In genomic region chr3L:7434715-7435653, dm6 we compare ENCODE assay signal across 1 fruit fly cellular context.
A peak's percentile ranks its signal among the peaks of the same experiment; 100 is the strongest.
TF ChIP-seq lines count a peak whose summit lies in the region.

TSS of gene Rac2 (minus strand) at chr3L:7435190.

TF ChIP-seq in whole organism, embryonic, 481 proteins besides CTCF, POLR2A, EP300 and RAD21 (continued from another document):
- TF ChIP-seq Opbp (GFP tag; IDR thresholded peaks at IDR 0.05; lab: Robert Waterston, UW; ENCODE audit: partially characterized antibody) (peak; percentile 53; the same call in 2 of the 3 replicates), pho (GFP tag; optimal IDR thresholded peaks at IDR 0.05; lab: Kevin White, UChicago) (no peak), bbx (GFP tag; IDR thresholded peaks at IDR 0.05; lab: Robert Waterston, UW; ENCODE audit: partially characterized antibody) (peak; percentile 54), CG12071 (GFP tag; optimal IDR thresholded peaks at IDR 0.05; lab: Kevin White, UChicago) (no peak), CG10462 (GFP tag; optimal IDR thresholded peaks at IDR 0.05; lab: Kevin White, UChicago) (no peak), CG17829 (tag; optimal IDR thresholded peaks at IDR 0.05; lab: Kevin White, UChicago) (peak; percentile 15), Mrtf (GFP tag; IDR thresholded peaks at IDR 0.05; lab: Robert Waterston, UW) (no peak), lbe (GFP tag; optimal IDR thresholded peaks at IDR 0.05; lab: Kevin White, UChicago) (no peak), Awh (GFP tag; IDR thresholded peaks at IDR 0.05; lab: Robert Waterston, UW) (0 out of 2 replicates have a peak, but pooled peaks have one; percentile 47), CG11093 (GFP tag; IDR thresholded peaks at IDR 0.05; lab: Robert Waterston, UW) (0 out of 3 replicates have a peak, but pooled peaks have one; percentile 17), Hmr (GFP tag; optimal IDR thresholded peaks at IDR 0.05; lab: Kevin White, UChicago) (no peak), usp (GFP tag; optimal IDR thresholded peaks at IDR 0.05; lab: Kevin White, UChicago) (no peak), ranshi (GFP tag; IDR thresholded peaks at IDR 0.05; lab: Robert Waterston, UW) (0 out of 2 replicates have a peak, but pooled peaks have one; percentile 4), Deaf1 (tag; optimal IDR thresholded peaks at IDR 0.05; lab: Kevin White, UChicago) (peak; percentile 79), CG12219 (GFP tag; optimal IDR thresholded peaks at IDR 0.05; lab: Kevin White, UChicago) (no peak), CG18764 (GFP tag; optimal IDR thresholded peaks at IDR 0.05; lab: Kevin White, UChicago) (no peak), CG8359 (GFP tag; optimal IDR thresholded peaks at IDR 0.05; lab: Kevin White, UChicago; ENCODE audit: borderline replicate concordance) (peak; percentile 22), ewg (GFP tag; optimal IDR thresholded peaks at IDR 0.05; lab: Kevin White, UChicago) (peak; percentile 38), ssp (GFP tag; IDR thresholded peaks at IDR 0.05; lab: Robert Waterston, UW) (no peak), CG34224 (GFP tag; IDR thresholded peaks at IDR 0.05; lab: Robert Waterston, UW; ENCODE audit: partially characterized antibody) (peak; percentile 42; the same call in 2 of the 3 replicates), CG32532 (GFP tag; IDR thresholded peaks at IDR 0.05; lab: Robert Waterston, UW) (peak; percentile 61; the same call in 1 of the 2 replicates), Atf6 (GFP tag; IDR thresholded peaks at IDR 0.05; lab: Robert Waterston, UW) (peak; percentile 13; the same call in 1 of the 2 replicates), fru (optimal IDR thresholded peaks at IDR 0.05; lab: Kevin White, UChicago) (no peak), CG12155 (GFP tag; optimal IDR thresholded peaks at IDR 0.05; lab: Kevin White, UChicago) (peak; percentile 30), CG12391 (tag; optimal IDR thresholded peaks at IDR 0.05; lab: Kevin White, UChicago) (no peak), Drgx (GFP tag; IDR thresholded peaks at IDR 0.05; lab: Robert Waterston, UW) (peak; percentile 22), CG4360 (GFP tag; IDR thresholded peaks at IDR 0.05; lab: Robert Waterston, UW) (peak; percentile 14; the same call in 1 of the 2 replicates), Dp (GFP tag; optimal IDR thresholded peaks at IDR 0.05; lab: Kevin White, UChicago) (no peak), sisA (GFP tag; IDR thresholded peaks at IDR 0.05; lab: Robert Waterston, UW) (no peak), bab2 (GFP tag; optimal IDR thresholded peaks at IDR 0.05; lab: Kevin White, UChicago) (no peak), Dbx (GFP tag; IDR thresholded peaks at IDR 0.05; lab: Robert Waterston, UW) (peak; percentile 53; the same call in 1 of the 3 replicates), trh (GFP tag; optimal IDR thresholded peaks at IDR 0.05; lab: Kevin White, UChicago) (no peak), ems (GFP tag; optimal IDR thresholded peaks at IDR 0.05; lab: Kevin White, UChicago) (no peak), CG12744 (GFP tag; optimal IDR thresholded peaks at IDR 0.05; lab: Kevin White, UChicago) (no peak), dan (GFP tag; IDR thresholded peaks at IDR 0.05; lab: Robert Waterston, UW) (no peak), CG4820 (GFP tag; optimal IDR thresholded peaks at IDR 0.05; lab: Kevin White, UChicago) (no peak), ttk (GFP tag; IDR thresholded peaks at IDR 0.05; lab: Robert Waterston, UW) (no peak), CoRest (tag; optimal IDR thresholded peaks at IDR 0.05; lab: Kevin White, UChicago) (peak; percentile 22), Nf-YB (GFP tag; optimal IDR thresholded peaks at IDR 0.05; lab: Kevin White, UChicago) (peak; percentile 14), CG1602 (GFP tag; optimal IDR thresholded peaks at IDR 0.05; lab: Kevin White, UChicago) (no peak), ken (GFP tag; IDR thresholded peaks at IDR 0.05; lab: Robert Waterston, UW) (0 out of 3 replicates have a peak, but pooled peaks have one; percentile 4), CG13287 (GFP tag; IDR thresholded peaks at IDR 0.05; lab: Robert Waterston, UW; ENCODE audit: partially characterized antibody) (peak; percentile 56; the same call in 1 of the 2 replicates), sr (GFP tag; IDR thresholded peaks at IDR 0.05; lab: Robert Waterston, UW) (peak; percentile 67), Oaz (GFP tag; IDR thresholded peaks at IDR 0.05; lab: Robert Waterston, UW) (no peak), crol (GFP tag; IDR thresholded peaks at IDR 0.05; lab: Robert Waterston, UW) (peak; percentile 48; the same call in 1 of the 2 replicates), dimm (GFP tag; IDR thresholded peaks at IDR 0.05; lab: Robert Waterston, UW) (no peak), rib (GFP tag; IDR thresholded peaks at IDR 0.05; lab: Robert Waterston, UW) (peak; percentile 64; the same call in 1 of the 2 replicates), CG11398 (GFP tag; optimal IDR thresholded peaks at IDR 0.05; lab: Kevin White, UChicago) (peak; percentile 22), CG7372 (GFP tag; IDR thresholded peaks at IDR 0.05; lab: Robert Waterston, UW) (no peak), Nf-YA (GFP tag; IDR thresholded peaks at IDR 0.05; lab: Robert Waterston, UW) (0 out of 2 replicates have a peak, but pooled peaks have one; percentile 31), CG11456 (GFP tag; IDR thresholded peaks at IDR 0.05; lab: Robert Waterston, UW) (no peak), Elba2 (GFP tag; optimal IDR thresholded peaks at IDR 0.05; lab: Kevin White, UChicago) (no peak), Med (GFP tag; lab: Kevin White, UChicago) (peak; percentile 79), sd (tag; optimal IDR thresholded peaks at IDR 0.05; lab: Kevin White, UChicago) (peak; percentile 63), jumu (GFP tag; optimal IDR thresholded peaks at IDR 0.05; lab: Kevin White, UChicago) (no peak), CG17802 (tag; optimal IDR thresholded peaks at IDR 0.05; lab: Kevin White, UChicago) (no peak), dysf (GFP tag; IDR thresholded peaks at IDR 0.05; lab: Robert Waterston, UW) (peak; percentile 40; the same call in 1 of the 3 replicates), CG16863 (GFP tag; optimal IDR thresholded peaks at IDR 0.05; lab: Kevin White, UChicago) (no peak), psq (GFP tag; optimal IDR thresholded peaks at IDR 0.05; lab: Kevin White, UChicago) (no peak), Antp (GFP tag; optimal IDR thresholded peaks at IDR 0.05; lab: Kevin White, UChicago) (no peak), CG14667 (GFP tag; IDR thresholded peaks at IDR 0.05; lab: Robert Waterston, UW) (no peak), tll (GFP tag; optimal IDR thresholded peaks at IDR 0.05; lab: Kevin White, UChicago) (peak in 1 of 2 experiments; percentile 95), Ada2b (GFP tag; IDR thresholded peaks at IDR 0.05; lab: Robert Waterston, UW) (no peak), CG2678 (tag; optimal IDR thresholded peaks at IDR 0.05; lab: Kevin White, UChicago) (peak; percentile 24), chif (GFP tag; optimal IDR thresholded peaks at IDR 0.05; lab: Kevin White, UChicago) (no peak), salm (tag; optimal IDR thresholded peaks at IDR 0.05; lab: Kevin White, UChicago) (peak; percentile 7), NC2α (GFP tag; optimal IDR thresholded peaks at IDR 0.05; lab: Kevin White, UChicago) (no peak), CG15269 (tag; optimal IDR thresholded peaks at IDR 0.05; lab: Kevin White, UChicago) (peak; percentile 5), CG2712 (tag; optimal IDR thresholded peaks at IDR 0.05; lab: Kevin White, UChicago) (peak; percentile 23), bowl (GFP tag; IDR thresholded peaks at IDR 0.05; lab: Robert Waterston, UW) (no peak), BEAF-32 (GFP tag; optimal IDR thresholded peaks at IDR 0.05; lab: Kevin White, UChicago) (no peak), Rfx (GFP tag; IDR thresholded peaks at IDR 0.05; lab: Robert Waterston, UW) (0 out of 2 replicates have a peak, but pooled peaks have one; percentile 9), CG10209 (GFP tag; optimal IDR thresholded peaks at IDR 0.05; lab: Kevin White, UChicago) (no peak), Dip2 (GFP tag; IDR thresholded peaks at IDR 0.05; lab: Robert Waterston, UW) (no peak), run (tag; optimal IDR thresholded peaks at IDR 0.05; lab: Kevin White, UChicago) (no peak), CG8089 (GFP tag; optimal IDR thresholded peaks at IDR 0.05; lab: Kevin White, UChicago) (no peak), stc (GFP tag; IDR thresholded peaks at IDR 0.05; lab: Robert Waterston, UW) (no peak; the same call in 1 of the 2 replicates), Xrp1 (GFP tag; IDR thresholded peaks at IDR 0.05; lab: Robert Waterston, UW) (peak; percentile 40; the same call in 1 of the 2 replicates), CrebB (tag; optimal IDR thresholded peaks at IDR 0.05; lab: Kevin White, UChicago) (peak; percentile 11), CG6813 (GFP tag; optimal IDR thresholded peaks at IDR 0.05; lab: Kevin White, UChicago) (no peak), Bdp1 (GFP tag; optimal IDR thresholded peaks at IDR 0.05; lab: Kevin White, UChicago) (no peak), CG4617 (GFP tag; optimal IDR thresholded peaks at IDR 0.05; lab: Kevin White, UChicago; ENCODE audit: borderline replicate concordance) (no peak), pnt (GFP tag; optimal IDR thresholded peaks at IDR 0.05; lab: Kevin White, UChicago) (peak; percentile 24), h (optimal IDR thresholded peaks at IDR 0.05; lab: Kevin White, UChicago) (no peak), CG6689 (GFP tag; IDR thresholded peaks at IDR 0.05; lab: Robert Waterston, UW) (no peak), mam (GFP tag; optimal IDR thresholded peaks at IDR 0.05; lab: Kevin White, UChicago) (no peak), p53 (GFP tag; optimal IDR thresholded peaks at IDR 0.05; lab: Kevin White, UChicago) (no peak), kni (GFP tag; optimal IDR thresholded peaks at IDR 0.05; lab: Kevin White, UChicago) (peak; percentile 82), CG1832 (GFP tag; optimal IDR thresholded peaks at IDR 0.05; lab: Kevin White, UChicago) (peak; percentile 95), Camta (GFP tag; optimal IDR thresholded peaks at IDR 0.05; lab: Kevin White, UChicago) (no peak), CG1792 (GFP tag; optimal IDR thresholded peaks at IDR 0.05; lab: Kevin White, UChicago) (no peak), kah (GFP tag; optimal IDR thresholded peaks at IDR 0.05; lab: Kevin White, UChicago) (peak; percentile 23), C15 (GFP tag; IDR thresholded peaks at IDR 0.05; lab: Robert Waterston, UW) (no peak), CG11085 (GFP tag; IDR thresholded peaks at IDR 0.05; lab: Robert Waterston, UW) (no peak), HmgZ (tag; optimal IDR thresholded peaks at IDR 0.05; lab: Kevin White, UChicago) (peak; percentile 19), CG8765 (GFP tag; IDR thresholded peaks at IDR 0.05; lab: Robert Waterston, UW) (peak; percentile 26; the same call in 1 of the 2 replicates), D19B (GFP tag; optimal IDR thresholded peaks at IDR 0.05; lab: Kevin White, UChicago) (no peak), CG7928 (GFP tag; optimal IDR thresholded peaks at IDR 0.05; lab: Kevin White, UChicago) (no peak), pros (GFP tag; optimal IDR thresholded peaks at IDR 0.05; lab: Kevin White, UChicago) (peak; percentile 58), scrt (GFP tag; optimal IDR thresholded peaks at IDR 0.05; lab: Kevin White, UChicago) (no peak), z (GFP tag; IDR thresholded peaks at IDR 0.05; lab: Robert Waterston, UW) (peak; percentile 85), Optix (GFP tag; IDR thresholded peaks at IDR 0.05; lab: Robert Waterston, UW) (0 out of 3 replicates have a peak, but pooled peaks have one; percentile 19), tap (tag; optimal IDR thresholded peaks at IDR 0.05; lab: Kevin White, UChicago) (no peak), sna (GFP tag; IDR thresholded peaks at IDR 0.05; lab: Robert Waterston, UW; ENCODE audit: partially characterized antibody) (0 out of 2 replicates have a peak, but pooled peaks have one; percentile 46), CG32767 (GFP tag; IDR thresholded peaks at IDR 0.05; lab: Robert Waterston, UW) (no peak), Sox100B (GFP tag; optimal IDR thresholded peaks at IDR 0.05; lab: Kevin White, UChicago) (no peak), CG6175 (GFP tag; IDR thresholded peaks at IDR 0.05; lab: Robert Waterston, UW) (no peak), CG6683 (GFP tag; optimal IDR thresholded peaks at IDR 0.05; lab: Kevin White, UChicago) (no peak), Lim3 (GFP tag; IDR thresholded peaks at IDR 0.05; lab: Robert Waterston, UW) (no peak)
TF ChIP-seq in whole organism, embryonic: peak in this region for 191.
